Worm (Caenorhabditis elegans) whole organism, L4 larva: ENCODE data around the gene dpy-8.

Experiments
- ama-1 ChIP-seq: fragments of 150-350 bp; optimal IDR thresholded peaks from 2 replicates; lab custom pipeline; 2014; ENCODE audit warnings: inconsistent platforms, mixed read lengths
- dpl-1 ChIP-seq: fragments of 150-350 bp; optimal IDR thresholded peaks from 2 replicates; lab custom pipeline; 2014; ENCODE audit warnings: missing biosample characterization, missing genetic modification reagents, missing genetic modification characterization
- lin-13 ChIP-seq: fragments of 150-350 bp; optimal IDR thresholded peaks from 2 replicates; lab custom pipeline; 2014; ENCODE audit warnings: missing biosample characterization, missing genetic modification reagents, missing genetic modification characterization
- lin-39 ChIP-seq: fragments of 150-350 bp; optimal IDR thresholded peaks from 2 replicates; lab custom pipeline; 2014; ENCODE audit warnings: missing biosample characterization, missing genetic modification reagents, missing genetic modification characterization
- nhr-237 ChIP-seq: sonication (generic microtip); optimal IDR thresholded peaks from 2 replicates; lab custom pipeline; 2017; ENCODE audit warnings: missing biosample characterization, missing genetic modification characterization
- sdz-12 ChIP-seq: fragments of 200-800 bp; sonication (Bioruptor generic); optimal IDR thresholded peaks from 2 replicates; lab custom pipeline; 2018; ENCODE audit warnings: mild to moderate bottlenecking, missing genetic modification characterization, missing compliant biosample characterization
- snpc-4 ChIP-seq: fragments of 150-350 bp; optimal IDR thresholded peaks from 2 replicates; lab custom pipeline; 2014; ENCODE audit warnings: missing biosample characterization, missing genetic modification characterization
- tra-1 ChIP-seq: fragments of 200-800 bp; sonication (Bioruptor generic); IDR thresholded peaks from 2 replicates; pipeline ENCODE4 v1.3.6; 2022; ENCODE audit warnings: missing genetic modification reagents, missing genetic modification characterization, missing compliant biosample characterization
- zag-1 ChIP-seq: fragments of 150-350 bp; optimal IDR thresholded peaks from 2 replicates; lab custom pipeline; 2014; ENCODE audit warnings: missing biosample characterization, missing genetic modification characterization
- ztf-7 ChIP-seq: fragments of 150-350 bp; optimal IDR thresholded peaks from 2 replicates; lab custom pipeline; 2014; ENCODE audit warnings: missing biosample characterization, missing genetic modification characterization

DNA sequence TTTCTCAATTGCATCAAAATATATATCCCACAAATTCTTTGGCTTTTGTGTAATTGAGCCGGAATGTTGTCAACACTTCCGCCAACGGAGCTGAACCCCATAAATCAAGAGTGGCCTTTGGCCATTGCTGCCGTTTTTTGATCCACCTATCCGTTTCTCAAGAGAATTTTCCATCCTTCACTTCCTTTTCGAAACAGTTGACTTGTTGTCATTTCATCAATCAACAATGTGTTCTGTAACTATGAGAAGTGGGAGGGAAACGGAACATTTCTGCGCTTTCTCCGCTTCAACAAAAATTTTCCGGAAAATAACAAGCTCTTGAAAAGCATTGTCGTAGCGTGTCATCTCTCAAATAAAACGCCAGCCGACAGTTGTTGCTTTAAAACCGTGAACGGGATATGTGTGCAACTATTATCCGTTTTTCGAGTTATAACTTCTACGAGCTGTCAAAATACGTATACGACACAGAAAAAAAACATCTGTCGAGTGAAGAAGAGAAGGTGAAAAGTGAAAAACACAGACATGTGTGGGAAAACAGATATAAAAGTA, 49.6 kb upstream of the dpy-8 start:
- TF ChIP-seq ztf-7 (tag; lab: Kevin White, UChicago) = no peak
- TF ChIP-seq ama-1 = no peak
- no peak for TF ChIP-seq zag-1 (tag; lab: Kevin White, UChicago)
- TF ChIP-seq sdz-12 = no peak
- TF ChIP-seq tra-1 (GFP tag; lab: Robert Waterston, UW) = no peak
- TF ChIP-seq snpc-4 (tag; lab: Kevin White, UChicago) = no peak
- TF ChIP-seq nhr-237 = no peak
- no peak for TF ChIP-seq lin-39
- no peak for TF ChIP-seq dpl-1 (GFP tag; lab: Kevin White, UChicago)
- no peak for TF ChIP-seq lin-13 (GFP tag; lab: Kevin White, UChicago)
